Fruit fly (Drosophila melanogaster) whole organism, embryonic: Measurements from ENCODE around the gene Zip89B.

Experiments
- Aef1 ChIP-seq: fragments of 200-800 bp; sonication (Bioruptor generic); IDR thresholded peaks from 3 replicates; pipeline ENCODE4 v1.3.6; 2022; ENCODE audit warnings: missing biosample characterization, missing genetic modification characterization
- B-H2 ChIP-seq: fragments of 200-800 bp; sonication (Bioruptor generic); optimal IDR thresholded peaks from 2 replicates; lab custom pipeline; 2018; ENCODE audit warnings: missing biosample characterization, mild to moderate bottlenecking, missing genetic modification characterization
- BEAF-32 ChIP-seq: fragments of 200-800 bp; sonication (Bioruptor generic); optimal IDR thresholded peaks from 3 replicates; lab custom pipeline; 2017; ENCODE audit warnings: missing biosample characterization, missing genetic modification characterization, mild to moderate bottlenecking, moderate library complexity, missing genetic modification reagents
- CG10267 ChIP-seq: fragments of 200-800 bp; sonication (Bioruptor generic); optimal IDR thresholded peaks from 2 replicates; lab custom pipeline; 2018; ENCODE audit warnings: missing biosample characterization, mild to moderate bottlenecking, missing genetic modification characterization, moderate library complexity
- CG12391 ChIP-seq: fragments of 200-800 bp; sonication (Bioruptor generic); optimal IDR thresholded peaks from 3 replicates; lab custom pipeline; 2018; ENCODE audit warnings: missing biosample characterization, mild to moderate bottlenecking, missing genetic modification characterization, moderate library complexity
- CG12744 ChIP-seq: fragments of 200-800 bp; sonication (Bioruptor generic); optimal IDR thresholded peaks from 2 replicates; lab custom pipeline; 2016; ENCODE audit warnings: missing biosample characterization, missing genetic modification characterization
- CG14710 ChIP-seq: fragments of 200-800 bp; sonication (Bioruptor generic); optimal IDR thresholded peaks from 3 replicates; lab custom pipeline; 2019; ENCODE audit warnings: missing biosample characterization, mild to moderate bottlenecking, missing genetic modification characterization, moderate library complexity
- CG15601 ChIP-seq: fragments of 200-800 bp; sonication (Bioruptor generic); optimal IDR thresholded peaks from 3 replicates; lab custom pipeline; 2019; ENCODE audit warnings: missing biosample characterization, mild to moderate bottlenecking, missing genetic modification characterization, moderate library complexity
- CG16813 ChIP-seq: fragments of 200-800 bp; sonication (Bioruptor generic); IDR thresholded peaks from 3 replicates; pipeline ENCODE4 v1.3.6; 2022; ENCODE audit warnings: missing biosample characterization, missing genetic modification characterization; ENCODE audit not compliant: partially characterized antibody
- CG17186 ChIP-seq: fragments of 200-800 bp; sonication (Bioruptor generic); optimal IDR thresholded peaks from 3 replicates; lab custom pipeline; 2017; ENCODE audit warnings: missing biosample characterization, missing genetic modification reagents, missing genetic modification characterization
- CG2712 ChIP-seq: fragments of 200-800 bp; optimal IDR thresholded peaks from 3 replicates; lab custom pipeline; 2019; ENCODE audit warnings: missing biosample characterization, mild to moderate bottlenecking, missing genetic modification characterization, moderate library complexity
- CG3163 ChIP-seq: fragments of 200-800 bp; sonication (Bioruptor generic); optimal IDR thresholded peaks from 3 replicates; lab custom pipeline; 2016; ENCODE audit warnings: missing biosample characterization, missing genetic modification characterization
- CG34376 ChIP-seq: fragments of 200-800 bp; sonication (Bioruptor generic); optimal IDR thresholded peaks from 2 replicates; lab custom pipeline; 2018; ENCODE audit warnings: missing biosample characterization, mild to moderate bottlenecking, missing genetic modification characterization
- CG4730 ChIP-seq: fragments of 200-800 bp; sonication (Bioruptor generic); IDR thresholded peaks from 2 replicates; pipeline ENCODE4 v1.3.6; 2022; ENCODE audit warnings: missing biosample characterization, missing genetic modification characterization
- CG7372 ChIP-seq: fragments of 200-800 bp; sonication (Bioruptor generic); IDR thresholded peaks from 2 replicates; pipeline ENCODE4 v1.3.6; 2022; ENCODE audit warnings: missing biosample characterization, missing genetic modification characterization
- CG8924 ChIP-seq: fragments of 200-800 bp; optimal IDR thresholded peaks from 3 replicates; lab custom pipeline; 2019; ENCODE audit warnings: missing biosample characterization, mild to moderate bottlenecking, missing genetic modification characterization, moderate library complexity
- CrebB ChIP-seq: fragments of 200-800 bp; sonication (Bioruptor generic); optimal IDR thresholded peaks from 3 replicates; lab custom pipeline; 2018; ENCODE audit warnings: missing biosample characterization, mild to moderate bottlenecking, missing genetic modification characterization
- Dll ChIP-seq: fragments of 200-800 bp; sonication (Bioruptor generic); IDR thresholded peaks from 4 replicates; pipeline ENCODE4 v1.3.6; 2022; ENCODE audit warnings: missing biosample characterization, missing genetic modification characterization; ENCODE audit not compliant: partially characterized antibody
- Doc3 ChIP-seq: fragments of 200-800 bp; sonication (Bioruptor generic); IDR thresholded peaks from 3 replicates; pipeline ENCODE4 v1.3.6; 2022; ENCODE audit warnings: missing biosample characterization, missing genetic modification characterization; ENCODE audit not compliant: partially characterized antibody
- Dp ChIP-seq: fragments of 200-800 bp; sonication (Bioruptor generic); optimal IDR thresholded peaks from 2 replicates; lab custom pipeline; 2018; ENCODE audit warnings: missing biosample characterization, mild to moderate bottlenecking, missing genetic modification characterization, moderate library complexity
- Ets97D ChIP-seq: fragments of 200-800 bp; sonication (Bioruptor generic); optimal IDR thresholded peaks from 3 replicates; lab custom pipeline; 2016; ENCODE audit warnings: missing biosample characterization, missing genetic modification characterization
- HLH4C ChIP-seq: fragments of 200-800 bp; sonication (Bioruptor generic); IDR thresholded peaks from 3 replicates; pipeline ENCODE4 v1.3.6; 2022; ENCODE audit warnings: missing biosample characterization, missing genetic modification characterization; ENCODE audit not compliant: partially characterized antibody
- HmgZ ChIP-seq: fragments of 200-800 bp; sonication (Bioruptor generic); optimal IDR thresholded peaks from 2 replicates; lab custom pipeline; 2018; ENCODE audit warnings: missing biosample characterization, mild to moderate bottlenecking, missing genetic modification characterization
- Jarid2 ChIP-seq: fragments of 200-800 bp; sonication (Bioruptor generic); optimal IDR thresholded peaks from 3 replicates; lab custom pipeline; 2017; ENCODE audit warnings: mild to moderate bottlenecking, missing biosample characterization, missing genetic modification reagents, missing genetic modification characterization
- MBD-R2 ChIP-seq: fragments of 200-800 bp; sonication (Bioruptor generic); IDR thresholded peaks from 2 replicates; pipeline ENCODE4 v1.3.6; 2022; ENCODE audit warnings: missing biosample characterization, missing genetic modification characterization
- NC2α ChIP-seq: fragments of 200-800 bp; sonication (Bioruptor generic); optimal IDR thresholded peaks from 2 replicates; lab custom pipeline; 2016; ENCODE audit warnings: missing biosample characterization, missing genetic modification characterization
- Pdp1 ChIP-seq, 2 experiments: fragments of 200-800 bp; sonication (Bioruptor generic); optimal IDR thresholded peaks; 3 replicates each; lab custom pipeline; 2016; ENCODE audit warnings: missing biosample characterization in 2 of 2, missing genetic modification characterization in 2 of 2, mild to moderate bottlenecking in 1 of 2, moderate library complexity in 1 of 2
- Sin3A ChIP-seq: fragments of >200 bp; optimal IDR thresholded peaks from 2 replicates; lab custom pipeline; 2018
- Sox100B ChIP-seq: fragments of 200-800 bp; sonication (Bioruptor generic); optimal IDR thresholded peaks from 3 replicates; lab custom pipeline; 2018; ENCODE audit warnings: missing biosample characterization, mild to moderate bottlenecking, missing genetic modification characterization
- Tbp ChIP-seq: fragments of >200 bp; optimal IDR thresholded peaks from 2 replicates; lab custom pipeline; 2018; ENCODE audit warnings: missing biosample characterization, missing genetic modification characterization
- ac ChIP-seq: fragments of 200-800 bp; sonication (Bioruptor generic); optimal IDR thresholded peaks from 3 replicates; lab custom pipeline; 2017; ENCODE audit warnings: missing biosample characterization, mild to moderate bottlenecking, missing genetic modification characterization
- ase ChIP-seq: fragments of 200-800 bp; sonication (Bioruptor generic); IDR thresholded peaks from 3 replicates; pipeline ENCODE4 v1.3.6; 2022; ENCODE audit warnings: missing biosample characterization, missing genetic modification characterization
- ash1 ChIP-seq: fragments of 200-800 bp; sonication (Bioruptor generic); optimal IDR thresholded peaks from 2 replicates; lab custom pipeline; 2018; ENCODE audit warnings: missing biosample characterization, mild to moderate bottlenecking, missing genetic modification characterization
- bbx ChIP-seq: fragments of 200-800 bp; sonication (Bioruptor generic); IDR thresholded peaks from 2 replicates; pipeline ENCODE4 v1.3.6; 2022; ENCODE audit warnings: missing biosample characterization, missing genetic modification characterization; ENCODE audit not compliant: partially characterized antibody
- cato ChIP-seq: fragments of 200-800 bp; sonication (Bioruptor generic); optimal IDR thresholded peaks from 2 replicates; lab custom pipeline; 2016; ENCODE audit warnings: missing biosample characterization, missing genetic modification characterization, borderline replicate concordance
- chm ChIP-seq: fragments of 200-800 bp; sonication (Bioruptor generic); IDR thresholded peaks from 2 replicates; pipeline ENCODE4 v1.3.6; 2022; ENCODE audit warnings: missing biosample characterization, missing genetic modification characterization
- gfzf ChIP-seq: fragments of 200-800 bp; sonication (Bioruptor generic); optimal IDR thresholded peaks from 2 replicates; lab custom pipeline; 2016; ENCODE audit warnings: missing biosample characterization, mild to moderate bottlenecking, missing genetic modification characterization, moderate library complexity
- hkb ChIP-seq, 2 experiments: fragments of 200-800 bp in 1 of 2; fragments of >200 bp in 1 of 2; sonication (Bioruptor generic) in 1 of 2; IDR thresholded peaks in 1 of 2; optimal IDR thresholded peaks in 1 of 2; 2 replicates each; pipeline versions ENCODE4 v1.3.6 to Lab custom; 2017 to 2022; ENCODE audit warnings: missing biosample characterization in 1 of 2, missing genetic modification characterization in 1 of 2
- maf-S ChIP-seq: fragments of 200-800 bp; sonication (Bioruptor generic); optimal IDR thresholded peaks from 2 replicates; lab custom pipeline; 2016; ENCODE audit warnings: missing biosample characterization, missing genetic modification characterization
- nmo ChIP-seq: fragments of 200-800 bp; sonication (Bioruptor generic); optimal IDR thresholded peaks from 2 replicates; lab custom pipeline; 2018; ENCODE audit warnings: missing biosample characterization, mild to moderate bottlenecking, missing genetic modification characterization, moderate library complexity
- pum ChIP-seq: fragments of 200-800 bp; sonication (Bioruptor generic); optimal IDR thresholded peaks from 2 replicates; lab custom pipeline; 2016; ENCODE audit warnings: missing biosample characterization, missing genetic modification characterization
- rib ChIP-seq: fragments of 200-800 bp; sonication (Bioruptor generic); IDR thresholded peaks from 2 replicates; pipeline ENCODE4 v1.3.6; 2022; ENCODE audit warnings: missing biosample characterization, missing genetic modification characterization
- sd ChIP-seq: fragments of 200-800 bp; sonication (Bioruptor generic); optimal IDR thresholded peaks from 3 replicates; lab custom pipeline; 2018; ENCODE audit warnings: missing biosample characterization, mild to moderate bottlenecking, missing genetic modification characterization, moderate library complexity
- sens ChIP-seq: fragments of 200-800 bp; sonication (Bioruptor generic); peaks from one replicate; lab custom pipeline; 2016; ENCODE audit warnings: missing biosample characterization, missing genetic modification characterization
- slp2 ChIP-seq: fragments of 200-800 bp; sonication (Bioruptor generic); optimal IDR thresholded peaks from 2 replicates; lab custom pipeline; 2016; ENCODE audit warnings: missing biosample characterization, missing genetic modification characterization
- sqz ChIP-seq: fragments of 200-800 bp; sonication (Bioruptor generic); optimal IDR thresholded peaks from 3 replicates; lab custom pipeline; 2018; ENCODE audit warnings: missing biosample characterization, mild to moderate bottlenecking, missing genetic modification characterization
- trem ChIP-seq: fragments of 200-800 bp; optimal IDR thresholded peaks from 3 replicates; lab custom pipeline; 2019; ENCODE audit warnings: missing biosample characterization, mild to moderate bottlenecking, missing genetic modification characterization, moderate library complexity
- twi ChIP-seq: fragments of 200-800 bp; optimal IDR thresholded peaks from 2 replicates; lab custom pipeline; 2019; ENCODE audit warnings: missing biosample characterization, mild to moderate bottlenecking, missing genetic modification characterization, moderate library complexity
- unc-4 ChIP-seq: fragments of 200-800 bp; sonication (Bioruptor generic); IDR thresholded peaks from 2 replicates; pipeline ENCODE4 v1.3.6; 2022; ENCODE audit warnings: missing biosample characterization, missing genetic modification characterization; ENCODE audit not compliant: partially characterized antibody

Gene Zip89B

DNA sequence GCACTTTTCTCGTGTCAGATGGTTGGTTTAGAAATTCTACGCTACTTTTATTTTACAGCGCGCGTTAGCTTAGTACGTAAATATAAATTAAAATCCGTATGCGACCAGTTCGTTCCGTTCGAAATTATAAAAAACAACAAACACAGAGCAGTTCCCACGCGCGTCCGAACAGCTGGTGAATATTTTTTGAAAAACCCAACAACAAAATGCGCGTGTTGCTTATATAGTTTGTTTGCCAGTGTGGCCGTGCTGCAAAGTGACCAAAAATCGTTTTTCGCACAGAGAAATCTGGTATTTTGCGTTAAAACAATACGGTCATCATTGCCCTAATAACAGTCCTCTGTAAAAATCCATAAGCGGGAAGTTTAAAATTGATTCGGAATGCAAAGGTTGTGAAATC, 32.8 kb downstream of the Zip89B start:
- TF ChIP-seq CrebB (tag; lab: Kevin White, UChicago) (peak; percentile 57), bbx (GFP tag; lab: Robert Waterston, UW) (peak; percentile 52; the same call in 1 of the 2 replicates), CG34376 (GFP tag; lab: Kevin White, UChicago) (peak; percentile 45), Doc3 (GFP tag; lab: Robert Waterston, UW) (no peak), Dll (GFP tag; lab: Robert Waterston, UW) (0 out of 4 replicates have a peak, but pooled peaks have one; percentile 19), Sox100B (GFP tag; lab: Kevin White, UChicago) (no peak), ac (GFP tag; lab: Kevin White, UChicago) (no peak), maf-S (peak; percentile 9), CG4730 (GFP tag; lab: Robert Waterston, UW) (no peak), rib (GFP tag; lab: Robert Waterston, UW) (no peak), Aef1 (GFP tag; lab: Robert Waterston, UW) (peak; percentile 76), chm (GFP tag; lab: Robert Waterston, UW) (0 out of 2 replicates have a peak, but pooled peaks have one; percentile 34), CG8924 (tag; lab: Kevin White, UChicago) (peak; percentile 43), MBD-R2 (GFP tag; lab: Robert Waterston, UW) (peak; percentile 41; the same call in 1 of the 2 replicates), HmgZ (tag; lab: Kevin White, UChicago) (peak; percentile 28), CG2712 (tag; lab: Kevin White, UChicago) (peak; percentile 51), sqz (peak; percentile 2), CG17186 (peak; percentile 65), trem (peak; percentile 75), HLH4C (0 out of 3 replicates have a peak, but pooled peaks have one; percentile 29), pum (no peak), CG14710 (tag; lab: Kevin White, UChicago) (peak; percentile 71), CG7372 (GFP tag; lab: Robert Waterston, UW) (no peak), BEAF-32 (GFP tag; lab: Kevin White, UChicago) (peak; percentile 49), Ets97D (GFP tag; lab: Kevin White, UChicago) (peak; percentile 39), Dp (peak; percentile 97), CG3163 (GFP tag; lab: Kevin White, UChicago) (no peak), CG16813 (GFP tag; lab: Robert Waterston, UW) (no peak), twi (peak; percentile 6), slp2 (no peak), NC2α (GFP tag; lab: Kevin White, UChicago) (peak; percentile 97), sd (tag; lab: Kevin White, UChicago) (peak; percentile 44), CG15601 (tag; lab: Kevin White, UChicago) (peak; percentile 26), ash1 (GFP tag; lab: Kevin White, UChicago) (no peak), CG10267 (tag; lab: Kevin White, UChicago) (peak; percentile 54), ase (GFP tag; lab: Robert Waterston, UW) (no peak), sens (GFP tag; lab: Kevin White, UChicago) (peak; percentile 63), CG12744 (GFP tag; lab: Kevin White, UChicago) (peak; percentile 4), Sin3A (lab: Kevin White, UChicago) (peak; percentile 39), Tbp (GFP tag; lab: Kevin White, UChicago) (peak; percentile 92), nmo (GFP tag; lab: Kevin White, UChicago) (peak; percentile 20), gfzf (GFP tag; lab: Kevin White, UChicago) (peak; percentile 99), Jarid2 (peak; percentile 86), CG12391 (peak; percentile 32), hkb (optimal IDR thresholded peaks at IDR 0.05; lab: Kevin White, UChicago) (no peak), hkb (GFP tag; IDR thresholded peaks at IDR 0.05; lab: Robert Waterston, UW) (no peak), cato (GFP tag; lab: Kevin White, UChicago) (no peak), B-H2 (GFP tag; lab: Kevin White, UChicago) (peak; percentile 23), Pdp1 (GFP tag; optimal IDR thresholded peaks at IDR 0.05; lab: Kevin White, UChicago) (peak in 1 of 2 experiments; percentile 61), unc-4 (GFP tag; lab: Robert Waterston, UW) (peak; percentile 41)
